Worm (Caenorhabditis elegans) whole organism, late embryonic: ENCODE data around the gene F41G3.3.

Experiments
- ahr-1 ChIP-seq: sonication (generic microtip); optimal IDR thresholded peaks from 2 replicates; lab custom pipeline; 2016; ENCODE audit warnings: missing genetic modification characterization, missing compliant biosample characterization
- ceh-6 ChIP-seq: fragments of 200-800 bp; sonication (Bioruptor generic); optimal IDR thresholded peaks from 2 replicates; lab custom pipeline; 2018; ENCODE audit warnings: mild to moderate bottlenecking, missing genetic modification characterization, missing compliant biosample characterization
- fkh-6 ChIP-seq: sonication (generic microtip); optimal IDR thresholded peaks from 2 replicates; lab custom pipeline; 2016; ENCODE audit warnings: missing genetic modification characterization, missing compliant biosample characterization
- lim-6 ChIP-seq: sonication (generic microtip); optimal IDR thresholded peaks from 2 replicates; lab custom pipeline; 2016; ENCODE audit warnings: missing genetic modification characterization, missing compliant biosample characterization
- nhr-11 ChIP-seq: fragments of 150-350 bp; optimal IDR thresholded peaks from 2 replicates; lab custom pipeline; 2014; ENCODE audit warnings: missing biosample characterization, missing genetic modification characterization
- pha-4 ChIP-seq: fragments of 150-350 bp; optimal IDR thresholded peaks from 2 replicates; lab custom pipeline; 2018; ENCODE audit warnings: missing biosample characterization, missing genetic modification reagents, missing genetic modification characterization
- pqm-1 ChIP-seq: sonication (generic microtip); optimal IDR thresholded peaks from 2 replicates; lab custom pipeline; 2016; ENCODE audit warnings: missing genetic modification characterization, missing compliant biosample characterization
- unc-55 ChIP-seq: sonication (generic microtip); optimal IDR thresholded peaks from 2 replicates; lab custom pipeline; 2017; ENCODE audit warnings: missing biosample characterization, missing genetic modification reagents, missing genetic modification characterization

DNA sequence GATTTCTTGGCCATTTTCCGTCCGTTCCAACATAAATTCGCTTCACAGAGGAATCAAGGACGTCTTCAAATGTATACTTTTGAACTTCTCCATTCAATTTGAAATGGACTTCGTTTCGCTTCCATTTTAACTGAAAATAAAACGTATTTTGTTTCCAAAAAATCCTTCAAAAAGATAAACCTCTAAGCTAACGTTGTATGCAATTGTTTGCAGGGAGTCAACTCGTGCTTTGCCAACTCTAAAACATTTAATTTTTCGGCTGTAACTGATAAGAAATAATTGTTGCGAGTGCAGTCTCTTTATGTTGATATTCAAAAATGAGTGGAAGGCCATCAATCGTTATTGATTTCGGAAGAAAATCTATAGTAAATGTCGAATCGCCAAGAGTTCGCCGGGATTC, 11.7 kb downstream of the F41G3.3 start, which contains the start of gene F41G3.18:
- no peak for TF ChIP-seq unc-55 (GFP tag; lab: Kevin White, UChicago)
- no peak for TF ChIP-seq ceh-6 (GFP tag; lab: Kevin White, UChicago)
- no peak for TF ChIP-seq lim-6 (tag; lab: Kevin White, UChicago)
- no peak for TF ChIP-seq fkh-6 (tag; lab: Kevin White, UChicago)
- no peak for TF ChIP-seq nhr-11 (tag; lab: Kevin White, UChicago)
- TF ChIP-seq pqm-1 (tag; lab: Kevin White, UChicago) = no peak
- TF ChIP-seq ahr-1 (tag; lab: Kevin White, UChicago) = no peak
- TF ChIP-seq pha-4 (tag; lab: Kevin White, UChicago) = no peak
